Fruit fly (Drosophila melanogaster): ENCODE results near the gene CG11601.

CG11601 gene

dm6 chr2L:250507-251215 lies 32.4 kb downstream of the CG11601 start, which contains the start of gene kis (continued):
- peak in 1 of 2 experiments; percentile 3 for TF ChIP-seq crp (GFP tag; optimal IDR thresholded peaks at IDR 0.05)
- TF ChIP-seq ATbp (GFP tag; optimal IDR thresholded peaks at IDR 0.05), result no peak
- no peak for TF ChIP-seq sim (GFP tag; IDR thresholded peaks at IDR 0.05)
- no peak for TF ChIP-seq H2.0 (GFP tag; IDR thresholded peaks at IDR 0.05)
- TF ChIP-seq lilli (GFP tag; optimal IDR thresholded peaks at IDR 0.05), result peak; percentile 76
- TF ChIP-seq CG11456 (GFP tag; IDR thresholded peaks at IDR 0.05), result peak; percentile 35; the same call in 1 of the 3 replicates
- TF ChIP-seq Dfd (GFP tag; optimal IDR thresholded peaks at IDR 0.05), result no peak
- TF ChIP-seq Dek (tag; optimal IDR thresholded peaks at IDR 0.05), result no peak
- no peak for TF ChIP-seq GATAe (GFP tag; conservative IDR thresholded peaks at IDR 0.05)
- TF ChIP-seq CG10565 (GFP tag; optimal IDR thresholded peaks at IDR 0.05), result no peak
- TF ChIP-seq CkIIα-i1 (GFP tag; IDR thresholded peaks at IDR 0.05), result no peak
- TF ChIP-seq repo (GFP tag; optimal IDR thresholded peaks at IDR 0.05), result peak; percentile 12
- no peak for TF ChIP-seq TFAM (GFP tag; optimal IDR thresholded peaks at IDR 0.05)
- TF ChIP-seq her (GFP tag; optimal IDR thresholded peaks at IDR 0.05), result peak; percentile 35
- peak; percentile 91 for TF ChIP-seq ato (GFP tag; IDR thresholded peaks at IDR 0.05; ENCODE audit: partially characterized antibody)
- TF ChIP-seq lmd (GFP tag; IDR thresholded peaks at IDR 0.05), result no peak
- peak; percentile 94 for TF ChIP-seq Ets97D (GFP tag; optimal IDR thresholded peaks at IDR 0.05)
- no peak for TF ChIP-seq CG5953 (GFP tag; IDR thresholded peaks at IDR 0.05)
- TF ChIP-seq MESR4 (GFP tag; optimal IDR thresholded peaks at IDR 0.05), result peak; percentile 96
- no peak for TF ChIP-seq CG14014 (GFP tag; IDR thresholded peaks at IDR 0.05)
- TF ChIP-seq nom (GFP tag; optimal IDR thresholded peaks at IDR 0.05), result peak; percentile 84
- TF ChIP-seq mld (GFP tag; IDR thresholded peaks at IDR 0.05; ENCODE audit: partially characterized antibody), result peak; percentile 89
- TF ChIP-seq CG9932 (GFP tag; IDR thresholded peaks at IDR 0.05), result peak; percentile 70
- TF ChIP-seq CG13424 (tag; optimal IDR thresholded peaks at IDR 0.05), result peak; percentile 22
- TF ChIP-seq CG3838 (GFP tag; optimal IDR thresholded peaks at IDR 0.05), result peak; percentile 4
- TF ChIP-seq HmgZ (tag; optimal IDR thresholded peaks at IDR 0.05), result peak; percentile 81
- TF ChIP-seq az2 (GFP tag; optimal IDR thresholded peaks at IDR 0.05), result peak; percentile 52
- TF ChIP-seq Asciz (GFP tag; optimal IDR thresholded peaks at IDR 0.05), result peak; percentile 3
- TF ChIP-seq Side (GFP tag; optimal IDR thresholded peaks at IDR 0.05), result peak; percentile 34
- TF ChIP-seq CG8944 (GFP tag; optimal IDR thresholded peaks at IDR 0.05), result peak; percentile 6
- peak; percentile 75 for TF ChIP-seq CG3995 (GFP tag; optimal IDR thresholded peaks at IDR 0.05)
- peak; percentile 30 for TF ChIP-seq CG12942 (GFP tag; optimal IDR thresholded peaks at IDR 0.05)
- TF ChIP-seq CG3407 (GFP tag; optimal IDR thresholded peaks at IDR 0.05), result no peak
- no peak for TF ChIP-seq CG11723 (GFP tag; optimal IDR thresholded peaks at IDR 0.05)
- TF ChIP-seq Usf (GFP tag; optimal IDR thresholded peaks at IDR 0.05), result no peak
- peak; percentile 1 for TF ChIP-seq CG17385 (GFP tag; optimal IDR thresholded peaks at IDR 0.05)
- peak; percentile 93 for TF ChIP-seq CG2129 (GFP tag; IDR thresholded peaks at IDR 0.05; ENCODE audit: partially characterized antibody)
- TF ChIP-seq Trl (optimal IDR thresholded peaks at IDR 0.05), result peak; percentile 0 to 74
- TF ChIP-seq Trl (GFP tag; optimal IDR thresholded peaks at IDR 0.05), result peak; percentile 38
- peak; percentile 47 for TF ChIP-seq cg (GFP tag; optimal IDR thresholded peaks at IDR 0.05)
- TF ChIP-seq Lpt (GFP tag; optimal IDR thresholded peaks at IDR 0.05), result no peak
- no peak for TF ChIP-seq Optix (GFP tag; IDR thresholded peaks at IDR 0.05)
- TF ChIP-seq Sox100B (GFP tag; optimal IDR thresholded peaks at IDR 0.05), result no peak
- peak; percentile 41 for TF ChIP-seq Adf1 (GFP tag; IDR thresholded peaks at IDR 0.05)
- no peak for TF ChIP-seq odd (GFP tag; optimal IDR thresholded peaks at IDR 0.05)
- no peak for TF ChIP-seq CG18764 (GFP tag; optimal IDR thresholded peaks at IDR 0.05)
- no peak for TF ChIP-seq Hey (tag; optimal IDR thresholded peaks at IDR 0.05)
- no peak for TF ChIP-seq wor (GFP tag; IDR thresholded peaks at IDR 0.05)
- peak; percentile 46 for TF ChIP-seq maf-S (GFP tag; optimal IDR thresholded peaks at IDR 0.05)
- no peak for TF ChIP-seq B-H1 (GFP tag; IDR thresholded peaks at IDR 0.05)
- no peak for TF ChIP-seq CG3065 (GFP tag; optimal IDR thresholded peaks at IDR 0.05)

Measured in whole organism, embryonic.